Worm (Caenorhabditis elegans) whole organism, L4 larva: ENCODE results near the gene F08F8.11.

Experiments
- F37D6.2 ChIP-seq: sonication (generic microtip); optimal IDR thresholded peaks from 2 replicates; lab custom pipeline; 2016; ENCODE audit warnings: mild to moderate bottlenecking, missing genetic modification characterization, missing compliant biosample characterization
- R02D3.7 ChIP-seq: fragments of 150-350 bp; sonication (generic microtip); optimal IDR thresholded peaks from 3 replicates; lab custom pipeline; 2014; ENCODE audit warnings: missing biosample characterization, missing genetic modification characterization
- T26A8.4 ChIP-seq: fragments of 200-800 bp; sonication (Bioruptor generic); IDR thresholded peaks from 2 replicates; pipeline ENCODE4 v1.3.6; 2022; ENCODE audit warnings: missing genetic modification characterization, missing compliant biosample characterization
- Y75B8A.6 ChIP-seq: fragments of 200-800 bp; sonication (Bioruptor generic); IDR thresholded peaks from 2 replicates; pipeline ENCODE4 v1.3.6; 2022; ENCODE audit warnings: missing genetic modification reagents, missing genetic modification characterization, missing compliant biosample characterization
- ZK546.5 ChIP-seq, 2 experiments: sonication (generic microtip); optimal IDR thresholded peaks; 2 replicates each; lab custom pipeline; 2017; ENCODE audit warnings: missing biosample characterization in 2 of 2, missing genetic modification characterization in 2 of 2
- aha-1 ChIP-seq: fragments of 150-350 bp; peaks from one replicate; lab custom pipeline; 2014; ENCODE audit warnings: missing biosample characterization, missing genetic modification characterization
- ceh-20 ChIP-seq: fragments of 200-800 bp; sonication (Bioruptor generic); IDR thresholded peaks from 2 replicates; pipeline ENCODE4 v1.3.6; 2022; ENCODE audit warnings: missing genetic modification reagents, missing genetic modification characterization, missing compliant biosample characterization
- ceh-28 ChIP-seq: fragments of 150-350 bp; optimal IDR thresholded peaks from 2 replicates; lab custom pipeline; 2014; ENCODE audit warnings: missing biosample characterization, missing genetic modification reagents, missing genetic modification characterization
- ceh-82 ChIP-seq: sonication (generic microtip); optimal IDR thresholded peaks from 2 replicates; lab custom pipeline; 2017; ENCODE audit warnings: missing biosample characterization, missing genetic modification characterization
- ces-1 ChIP-seq: fragments of 150-350 bp; sonication (generic microtip); optimal IDR thresholded peaks from 4 replicates; lab custom pipeline; 2014; ENCODE audit warnings: missing biosample characterization, missing genetic modification reagents, missing genetic modification characterization
- ctbp-1 ChIP-seq: fragments of 200-800 bp; sonication (Bioruptor generic); IDR thresholded peaks from 2 replicates; pipeline ENCODE4 v1.3.6; 2022; ENCODE audit warnings: missing genetic modification reagents, missing genetic modification characterization, missing compliant biosample characterization
- dmd-9 ChIP-seq: fragments of 200-800 bp; sonication (Bioruptor generic); IDR thresholded peaks from 2 replicates; pipeline ENCODE4 v1.3.6; 2022; ENCODE audit warnings: missing genetic modification reagents, missing genetic modification characterization, missing compliant biosample characterization
- duxl-1 ChIP-seq: sonication (generic microtip); optimal IDR thresholded peaks from 2 replicates; lab custom pipeline; 2016; ENCODE audit warnings: mild to moderate bottlenecking, missing genetic modification characterization, moderate library complexity, missing compliant biosample characterization; ENCODE audit not compliant: poor library complexity
- egl-43 ChIP-seq: fragments of 200-800 bp; sonication (Bioruptor generic); IDR thresholded peaks from 2 replicates; pipeline ENCODE4 v1.3.6; 2022; ENCODE audit warnings: missing genetic modification reagents, missing genetic modification characterization, missing compliant biosample characterization
- fos-1 ChIP-seq: fragments of 150-350 bp; optimal IDR thresholded peaks from 2 replicates; lab custom pipeline; 2014; ENCODE audit warnings: missing biosample characterization, missing genetic modification characterization
- hif-1 ChIP-seq, 2 experiments: sonication (generic microtip); optimal IDR thresholded peaks; 2 replicates each; lab custom pipeline; 2016 to 2017; ENCODE audit warnings: missing compliant biosample characterization in 2 of 2, missing genetic modification characterization in 2 of 2, missing genetic modification reagents in 2 of 2, missing genotype in 2 of 2, mild to moderate bottlenecking in 1 of 2
- hlh-30 ChIP-seq: sonication (generic microtip); optimal IDR thresholded peaks from 2 replicates; lab custom pipeline; 2017; ENCODE audit warnings: antibody characterized with exemption, mild to moderate bottlenecking, missing genetic modification characterization, missing compliant biosample characterization; ENCODE audit not compliant: insufficient read depth
- hmg-1.1 ChIP-seq: fragments of 200-800 bp; sonication (Bioruptor generic); IDR thresholded peaks from 2 replicates; pipeline ENCODE4 v1.3.6; 2022; ENCODE audit warnings: missing genetic modification reagents, missing genetic modification characterization, missing compliant biosample characterization
- lin-38 ChIP-seq: fragments of 200-800 bp; sonication (Bioruptor generic); IDR thresholded peaks from 2 replicates; pipeline ENCODE4 v1.3.6; 2022; ENCODE audit warnings: missing genetic modification reagents, missing genetic modification characterization, missing compliant biosample characterization
- lsy-2 ChIP-seq, 2 experiments: fragments of 150-350 bp in 1 of 2; sonication (generic microtip) in 1 of 2; optimal IDR thresholded peaks; 2 replicates each; lab custom pipeline; 2014 to 2017; ENCODE audit warnings: missing biosample characterization in 2 of 2, missing genetic modification characterization in 2 of 2
- madf-9 ChIP-seq: fragments of 200-800 bp; sonication (Bioruptor generic); conservative IDR thresholded peaks from 2 replicates; pipeline ENCODE4 v1.3.6; 2022; ENCODE audit warnings: missing genetic modification reagents, missing genetic modification characterization, missing compliant biosample characterization
- mdl-1 ChIP-seq, 2 experiments: fragments of 150-350 bp in 1 of 2; sonication (generic microtip) in 1 of 2; optimal IDR thresholded peaks; 2 replicates each; lab custom pipeline; 2014 to 2017; ENCODE audit warnings: missing biosample characterization in 2 of 2, missing genetic modification characterization in 2 of 2
- mdt-29 ChIP-seq: fragments of 200-800 bp; sonication (Bioruptor generic); IDR thresholded peaks from 2 replicates; pipeline ENCODE4 v1.3.6; 2022; ENCODE audit warnings: missing genetic modification reagents, missing genetic modification characterization, missing compliant biosample characterization
- nhr-11 ChIP-seq: fragments of 150-350 bp; optimal IDR thresholded peaks from 2 replicates; lab custom pipeline; 2014; ENCODE audit warnings: missing biosample characterization, missing genetic modification characterization
- nhr-111 ChIP-seq: fragments of 200-800 bp; sonication (Bioruptor generic); optimal IDR thresholded peaks from 2 replicates; lab custom pipeline; 2018; ENCODE audit warnings: mild to moderate bottlenecking, missing genetic modification characterization, missing compliant biosample characterization
- nhr-41 ChIP-seq: fragments of 200-800 bp; sonication (Bioruptor generic); IDR thresholded peaks from 2 replicates; pipeline ENCODE4 v1.3.6; 2022; ENCODE audit warnings: missing genetic modification reagents, missing genetic modification characterization, missing compliant biosample characterization
- rbr-2 ChIP-seq: sonication (generic microtip); optimal IDR thresholded peaks from 2 replicates; lab custom pipeline; 2016; ENCODE audit warnings: missing genotype, missing genetic modification characterization, missing compliant biosample characterization
- snpc-4 ChIP-seq: fragments of 150-350 bp; optimal IDR thresholded peaks from 2 replicates; lab custom pipeline; 2014; ENCODE audit warnings: missing biosample characterization, missing genetic modification characterization
- spr-1 ChIP-seq: sonication (generic microtip); optimal IDR thresholded peaks from 2 replicates; lab custom pipeline; 2016; ENCODE audit warnings: mild to moderate bottlenecking, missing genetic modification characterization, missing compliant biosample characterization
- unc-130 ChIP-seq: sonication (generic microtip); optimal IDR thresholded peaks from 2 replicates; lab custom pipeline; 2016; ENCODE audit warnings: missing genetic modification reagents, missing genetic modification characterization, missing compliant biosample characterization
- unc-62 ChIP-seq, 3 experiments: fragments of 150-350 bp in 1 of 3; sonication (generic microtip); optimal IDR thresholded peaks in 2 of 3; peaks in 1 of 3; 1 replicate in 1 of 3; 2 replicates in 2 of 3; lab custom pipeline; 2014 to 2017; ENCODE audit warnings: missing biosample characterization in 3 of 3, missing genetic modification characterization in 3 of 3, missing genetic modification reagents in 3 of 3, missing genotype in 1 of 3
- zfp-2 ChIP-seq: sonication (generic microtip); optimal IDR thresholded peaks from 2 replicates; lab custom pipeline; 2016; ENCODE audit warnings: mild to moderate bottlenecking, missing genetic modification characterization, missing compliant biosample characterization

The F08F8.11 gene

ce11 chrIII:7376143-7376802 is 10.6 kb downstream of the F08F8.11 start (continued):
- TF ChIP-seq spr-1 (no peak), nhr-111 (GFP tag; lab: Kevin White, UChicago) (no peak), fos-1 (tag; lab: Kevin White, UChicago) (no peak), mdt-29 (GFP tag; lab: Robert Waterston, UW) (peak; percentile 91), Y75B8A.6 (GFP tag; lab: Robert Waterston, UW) (no peak), mdl-1 (tag; optimal IDR thresholded peaks at IDR 0.05; lab: Kevin White, UChicago) (peak; percentile 93 to 98), lin-38 (GFP tag; lab: Robert Waterston, UW) (no peak), nhr-41 (GFP tag; lab: Robert Waterston, UW) (no peak), hmg-1.1 (GFP tag; lab: Robert Waterston, UW) (peak; percentile 35; the same call in 1 of the 2 replicates), ces-1 (no peak), F37D6.2 (tag; lab: Kevin White, UChicago) (no peak), zfp-2 (tag; lab: Kevin White, UChicago) (no peak), T26A8.4 (GFP tag; lab: Robert Waterston, UW) (peak; percentile 74), ZK546.5 (tag; optimal IDR thresholded peaks at IDR 0.05; lab: Kevin White, UChicago) (no peak), hlh-30 (tag; lab: Kevin White, UChicago) (peak; percentile 96), ceh-28 (tag; lab: Kevin White, UChicago) (no peak), nhr-11 (tag; lab: Kevin White, UChicago) (peak; percentile 86), egl-43 (GFP tag; lab: Robert Waterston, UW) (peak; percentile 56; the same call in 1 of the 2 replicates), ceh-20 (GFP tag; lab: Robert Waterston, UW) (no peak), R02D3.7 (no peak), rbr-2 (tag; lab: Kevin White, UChicago) (peak; percentile 55)
- TF ChIP-seq, all 104 proteins: peak for 37

ce11 chrIII:7378522-7378921 is 12.8 kb downstream of the F08F8.11 start:
- TF ChIP-seq zfp-2 (tag; lab: Kevin White, UChicago) (no peak), spr-1 (no peak), unc-62 (GFP tag; optimal IDR thresholded peaks at IDR 0.05 in 1 of 2; lab: Kevin White, UChicago) (peak in 1 of 2 experiments; percentile 91), unc-62 (tag; optimal IDR thresholded peaks at IDR 0.05; lab: Kevin White, UChicago) (no peak)

- TF ChIP-seq spr-1 (no peak), ctbp-1 (GFP tag; lab: Robert Waterston, UW) (no peak), unc-130 (no peak), hif-1 (tag; optimal IDR thresholded peaks at IDR 0.05; lab: Kevin White, UChicago) (no peak), snpc-4 (tag; lab: Kevin White, UChicago) (no peak), lsy-2 (tag; optimal IDR thresholded peaks at IDR 0.05; lab: Kevin White, UChicago) (no peak), dmd-9 (GFP tag; lab: Robert Waterston, UW) (no peak), ceh-82 (tag; lab: Kevin White, UChicago) (no peak), duxl-1 (tag; lab: Kevin White, UChicago) (no peak), ces-1 (no peak), fos-1 (tag; lab: Kevin White, UChicago) (no peak)
- TF ChIP-seq, all 104 proteins: peak for 0
Observed at ce11 chrIII:7378945-7379344, 13.2 kb downstream of the F08F8.11 start, which contains the start of gene T20B12.7. Gene T20B12.7, minus strand, starts transcription at chrIII:7379045.

- peak; percentile 91 for TF ChIP-seq aha-1 (tag; lab: Kevin White, UChicago)
- TF ChIP-seq madf-9 (GFP tag; lab: Robert Waterston, UW), result no peak
- TF ChIP-seq, all 104 proteins: peak for 1
Observed at ce11 chrIII:7380120-7380519, 14.4 kb downstream of the F08F8.11 start.
